Fruit fly (Drosophila melanogaster): ENCODE data around the gene Smr.

Gene Smr

DNA sequence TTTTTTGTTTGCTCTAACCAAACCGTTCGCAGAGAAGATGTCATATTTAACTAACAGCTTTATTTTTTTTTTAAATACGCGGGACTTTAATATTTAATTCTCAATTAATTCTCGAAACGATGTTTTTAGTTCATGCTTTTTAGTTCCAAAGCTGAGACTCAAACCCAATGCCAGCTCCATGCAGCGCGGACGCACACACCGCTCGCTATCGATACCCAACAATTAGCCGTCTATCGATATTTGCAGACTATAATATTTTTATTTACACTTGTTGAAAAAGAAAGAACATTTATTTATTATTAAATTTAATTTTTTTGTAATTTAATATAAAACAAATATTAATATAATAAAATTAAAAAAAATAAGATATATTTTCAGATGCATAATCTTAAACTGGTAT lies 22.2 kb upstream of the Smr start (continued):
- TF ChIP-seq NC2α (GFP tag; optimal IDR thresholded peaks at IDR 0.05) (no peak), ato (GFP tag; IDR thresholded peaks at IDR 0.05; ENCODE audit: partially characterized antibody) (peak; percentile 44; the same call in 1 of the 2 replicates), CG42726 (GFP tag; IDR thresholded peaks at IDR 0.05; ENCODE audit: partially characterized antibody) (peak; percentile 75; the same call in 1 of the 2 replicates), Dp (GFP tag; optimal IDR thresholded peaks at IDR 0.05) (peak; percentile 41), CG12942 (GFP tag; optimal IDR thresholded peaks at IDR 0.05) (no peak), gfzf (GFP tag; optimal IDR thresholded peaks at IDR 0.05) (peak; percentile 9), HLHmδ (GFP tag; optimal IDR thresholded peaks at IDR 0.05) (no peak), sens (GFP tag) (no peak), Sry-δ (GFP tag; optimal IDR thresholded peaks at IDR 0.05) (peak; percentile 48), Opbp (GFP tag; IDR thresholded peaks at IDR 0.05; ENCODE audit: partially characterized antibody) (peak; percentile 71; the same call in 2 of the 3 replicates), Poxn (GFP tag; IDR thresholded peaks at IDR 0.05) (no peak), repo (GFP tag; optimal IDR thresholded peaks at IDR 0.05) (no peak), bbx (GFP tag; IDR thresholded peaks at IDR 0.05; ENCODE audit: partially characterized antibody) (peak; percentile 73), Med (GFP tag) (peak; percentile 22), E2f2 (GFP tag; IDR thresholded peaks at IDR 0.05) (peak; percentile 10; the same call in 1 of the 2 replicates), vfl (GFP tag; optimal IDR thresholded peaks at IDR 0.05) (no peak), CG9797 (GFP tag; optimal IDR thresholded peaks at IDR 0.05) (no peak), ab (GFP tag; optimal IDR thresholded peaks at IDR 0.05) (no peak), CG9932 (GFP tag; IDR thresholded peaks at IDR 0.05) (peak; percentile 31; the same call in 1 of the 2 replicates), B-H1 (GFP tag; IDR thresholded peaks at IDR 0.05) (no peak), dan (GFP tag; IDR thresholded peaks at IDR 0.05) (no peak), CG3281 (GFP tag; optimal IDR thresholded peaks at IDR 0.05) (no peak), jigr1 (GFP tag; IDR thresholded peaks at IDR 0.05) (no peak), BtbVII (GFP tag; optimal IDR thresholded peaks at IDR 0.05) (no peak), C15 (GFP tag; IDR thresholded peaks at IDR 0.05) (no peak), CG11723 (GFP tag; optimal IDR thresholded peaks at IDR 0.05) (no peak), Bgb (GFP tag; IDR thresholded peaks at IDR 0.05; ENCODE audit: partially characterized antibody) (peak; percentile 62), cg (GFP tag; optimal IDR thresholded peaks at IDR 0.05) (no peak), pzg (GFP tag; optimal IDR thresholded peaks at IDR 0.05) (peak; percentile 33), gcm (GFP tag; optimal IDR thresholded peaks at IDR 0.05) (no peak), GATAe (GFP tag; conservative IDR thresholded peaks at IDR 0.05) (no peak), CG1602 (GFP tag; optimal IDR thresholded peaks at IDR 0.05) (no peak), cas (GFP tag; IDR thresholded peaks at IDR 0.05) (no peak), inv (GFP tag; IDR thresholded peaks at IDR 0.05; ENCODE audit: partially characterized antibody) (peak; percentile 61), CG34376 (GFP tag; optimal IDR thresholded peaks at IDR 0.05) (no peak), CG7963 (GFP tag; IDR thresholded peaks at IDR 0.05; ENCODE audit: partially characterized antibody) (peak; percentile 63), row (GFP tag; IDR thresholded peaks at IDR 0.05) (peak; percentile 40; the same call in 1 of the 3 replicates), stwl (tag; optimal IDR thresholded peaks at IDR 0.05) (peak; percentile 47), CG8478 (optimal IDR thresholded peaks at IDR 0.05) (no peak), trem (tag; optimal IDR thresholded peaks at IDR 0.05) (peak; percentile 10), Ets65A (GFP tag) (peak; percentile 60), amos (GFP tag; IDR thresholded peaks at IDR 0.05; ENCODE audit: partially characterized antibody) (peak; percentile 72), CG6791 (GFP tag; IDR thresholded peaks at IDR 0.05; ENCODE audit: partially characterized antibody) (peak; percentile 79), MBD-R2 (GFP tag; IDR thresholded peaks at IDR 0.05) (no peak), pita (GFP tag; optimal IDR thresholded peaks at IDR 0.05) (peak; percentile 53), sob (GFP tag; IDR thresholded peaks at IDR 0.05) (no peak), knrl (GFP tag; IDR thresholded peaks at IDR 0.05; ENCODE audit: partially characterized antibody) (peak; percentile 60; the same call in 1 of the 3 replicates), Scr (GFP tag; IDR thresholded peaks at IDR 0.05; ENCODE audit: partially characterized antibody) (peak; percentile 75; the same call in 1 of the 2 replicates), CG34422 (GFP tag; IDR thresholded peaks at IDR 0.05) (no peak)
